Fruit fly (Drosophila melanogaster) whole organism, embryonic: Measurements from ENCODE around the gene CG8508.

ENCODE experiments used
- Abd-B ChIP-seq: fragments of 200-800 bp; sonication (Bioruptor generic); optimal IDR thresholded peaks from 2 replicates; lab custom pipeline; 2018; ENCODE audit warnings: missing biosample characterization, mild to moderate bottlenecking, missing genetic modification characterization, moderate library complexity
- Atf6 ChIP-seq: fragments of 200-800 bp; sonication (Bioruptor generic); IDR thresholded peaks from 2 replicates; pipeline ENCODE4 v1.3.6; 2022; ENCODE audit warnings: missing biosample characterization, missing genetic modification characterization
- CG12219 ChIP-seq: fragments of 200-800 bp; sonication (Bioruptor generic); optimal IDR thresholded peaks from 3 replicates; lab custom pipeline; 2018; ENCODE audit warnings: missing biosample characterization, mild to moderate bottlenecking, missing genetic modification characterization
- CG1233 ChIP-seq: fragments of 200-800 bp; sonication (Bioruptor generic); optimal IDR thresholded peaks from 4 replicates; lab custom pipeline; 2018; ENCODE audit warnings: missing biosample characterization, mild to moderate bottlenecking, missing genetic modification characterization
- CG1529 ChIP-seq: fragments of 200-800 bp; sonication (Bioruptor generic); optimal IDR thresholded peaks from 3 replicates; lab custom pipeline; 2018; ENCODE audit warnings: missing biosample characterization, missing genetic modification characterization
- CG1602 ChIP-seq: fragments of 200-800 bp; sonication (Bioruptor generic); optimal IDR thresholded peaks from 3 replicates; lab custom pipeline; 2016; ENCODE audit warnings: missing biosample characterization, missing genetic modification characterization
- CG17186 ChIP-seq: fragments of 200-800 bp; sonication (Bioruptor generic); optimal IDR thresholded peaks from 3 replicates; lab custom pipeline; 2017; ENCODE audit warnings: missing biosample characterization, missing genetic modification reagents, missing genetic modification characterization
- CG18599 ChIP-seq: fragments of 200-800 bp; sonication (Bioruptor generic); optimal IDR thresholded peaks from 3 replicates; lab custom pipeline; 2017; ENCODE audit warnings: missing biosample characterization, missing genetic modification characterization, mild to moderate bottlenecking, moderate library complexity, missing genetic modification reagents
- CG2712 ChIP-seq: fragments of 200-800 bp; optimal IDR thresholded peaks from 3 replicates; lab custom pipeline; 2019; ENCODE audit warnings: missing biosample characterization, mild to moderate bottlenecking, missing genetic modification characterization, moderate library complexity
- CG32532 ChIP-seq: fragments of 200-800 bp; sonication (Bioruptor generic); IDR thresholded peaks from 2 replicates; pipeline ENCODE4 v1.3.6; 2022; ENCODE audit warnings: missing biosample characterization, missing genetic modification characterization
- CG3847 ChIP-seq: fragments of 200-800 bp; sonication (Bioruptor generic); IDR thresholded peaks from 2 replicates; pipeline ENCODE4 v1.3.6; 2022; ENCODE audit warnings: missing biosample characterization, missing genetic modification characterization
- CG4424 ChIP-seq: fragments of 200-800 bp; sonication (Bioruptor generic); optimal IDR thresholded peaks from 3 replicates; lab custom pipeline; 2016; ENCODE audit warnings: missing biosample characterization, missing genetic modification characterization
- CG4707 ChIP-seq: fragments of 200-800 bp; sonication (Bioruptor generic); optimal IDR thresholded peaks from 2 replicates; lab custom pipeline; 2018; ENCODE audit warnings: missing biosample characterization, mild to moderate bottlenecking, missing genetic modification characterization, moderate library complexity
- CG6854 ChIP-seq: fragments of 200-800 bp; sonication (Bioruptor generic); optimal IDR thresholded peaks from 3 replicates; lab custom pipeline; 2017; ENCODE audit warnings: missing biosample characterization, mild to moderate bottlenecking, missing genetic modification characterization
- CG7839 ChIP-seq: fragments of 200-800 bp; sonication (Bioruptor generic); optimal IDR thresholded peaks from 3 replicates; lab custom pipeline; 2018; ENCODE audit warnings: missing biosample characterization, mild to moderate bottlenecking, missing genetic modification characterization, moderate library complexity
- CG8089 ChIP-seq: fragments of 200-800 bp; sonication (Bioruptor generic); optimal IDR thresholded peaks from 3 replicates; lab custom pipeline; 2016; ENCODE audit warnings: missing biosample characterization, missing genetic modification characterization
- Dad ChIP-seq: fragments of 200-800 bp; sonication (Bioruptor generic); optimal IDR thresholded peaks from 3 replicates; lab custom pipeline; 2016; ENCODE audit warnings: missing biosample characterization, missing genetic modification characterization
- ERR ChIP-seq: fragments of 200-800 bp; sonication (Bioruptor generic); optimal IDR thresholded peaks from 2 replicates; lab custom pipeline; 2016; ENCODE audit warnings: missing biosample characterization, missing genetic modification characterization
- H2.0 ChIP-seq: fragments of 200-800 bp; sonication (Bioruptor generic); IDR thresholded peaks from 2 replicates; pipeline ENCODE4 v1.3.6; 2022; ENCODE audit warnings: missing biosample characterization, missing genetic modification characterization
- HLH4C ChIP-seq: fragments of 200-800 bp; sonication (Bioruptor generic); IDR thresholded peaks from 3 replicates; pipeline ENCODE4 v1.3.6; 2022; ENCODE audit warnings: missing biosample characterization, missing genetic modification characterization; ENCODE audit not compliant: partially characterized antibody
- Hmx ChIP-seq: fragments of 200-800 bp; sonication (Bioruptor generic); optimal IDR thresholded peaks from 2 replicates; lab custom pipeline; 2016; ENCODE audit warnings: missing biosample characterization, missing genetic modification characterization
- Hr78 ChIP-seq, 2 experiments: fragments of 200-800 bp in 1 of 2; fragments of >200 bp in 1 of 2; sonication (Bioruptor generic) in 1 of 2; optimal IDR thresholded peaks; 2 replicates each; lab custom pipeline; 2017 to 2019; ENCODE audit warnings: missing biosample characterization in 2 of 2, missing genetic modification characterization in 2 of 2, mild to moderate bottlenecking in 1 of 2, moderate library complexity in 1 of 2
- Jarid2 ChIP-seq: fragments of 200-800 bp; sonication (Bioruptor generic); optimal IDR thresholded peaks from 3 replicates; lab custom pipeline; 2017; ENCODE audit warnings: mild to moderate bottlenecking, missing biosample characterization, missing genetic modification reagents, missing genetic modification characterization
- NFAT ChIP-seq: fragments of 200-800 bp; sonication (Bioruptor generic); IDR thresholded peaks from 2 replicates; pipeline ENCODE4 v1.3.6; 2022; ENCODE audit warnings: missing biosample characterization, missing genetic modification characterization
- Poxn ChIP-seq: fragments of 200-800 bp; sonication (Bioruptor generic); IDR thresholded peaks from 2 replicates; pipeline ENCODE4 v1.3.6; 2022; ENCODE audit warnings: missing biosample characterization, missing genetic modification characterization
- Ravus ChIP-seq: fragments of 200-800 bp; sonication (Bioruptor generic); IDR thresholded peaks from 2 replicates; pipeline ENCODE4 v1.3.6; 2022; ENCODE audit warnings: missing biosample characterization, missing genetic modification characterization
- ase ChIP-seq: fragments of 200-800 bp; sonication (Bioruptor generic); IDR thresholded peaks from 3 replicates; pipeline ENCODE4 v1.3.6; 2022; ENCODE audit warnings: missing biosample characterization, missing genetic modification characterization
- bigmax ChIP-seq: fragments of 200-800 bp; sonication (Bioruptor generic); optimal IDR thresholded peaks from 2 replicates; lab custom pipeline; 2018; ENCODE audit warnings: missing biosample characterization, mild to moderate bottlenecking, missing genetic modification characterization
- br ChIP-seq: fragments of >200 bp; optimal IDR thresholded peaks from 2 replicates; lab custom pipeline; 2017
- cad ChIP-seq: fragments of >200 bp; optimal IDR thresholded peaks from 2 replicates; lab custom pipeline; 2017; ENCODE audit warnings: missing biosample characterization, missing genetic modification characterization
- chif ChIP-seq, 2 experiments: fragments of 200-800 bp; sonication (Bioruptor generic); optimal IDR thresholded peaks; 3 replicates each; lab custom pipeline; 2016; ENCODE audit warnings: missing biosample characterization in 2 of 2, missing genetic modification characterization in 2 of 2
- dpn ChIP-seq, 2 experiments: fragments of 200-800 bp; sonication (Bioruptor generic); optimal IDR thresholded peaks; 3 replicates each; lab custom pipeline; 2016; ENCODE audit warnings: missing biosample characterization in 2 of 2, missing genetic modification characterization in 2 of 2
- gem ChIP-seq: fragments of 200-800 bp; sonication (Bioruptor generic); optimal IDR thresholded peaks from 2 replicates; lab custom pipeline; 2019; ENCODE audit warnings: missing biosample characterization, mild to moderate bottlenecking, missing genetic modification characterization, moderate library complexity
- ham ChIP-seq: fragments of 200-800 bp; sonication (Bioruptor generic); IDR thresholded peaks from 2 replicates; pipeline ENCODE4 v1.3.6; 2022; ENCODE audit warnings: missing biosample characterization, missing genetic modification characterization
- ind ChIP-seq: fragments of 200-800 bp; sonication (Bioruptor generic); optimal IDR thresholded peaks from 3 replicates; lab custom pipeline; 2016; ENCODE audit warnings: missing biosample characterization, missing genetic modification characterization
- inv ChIP-seq: fragments of 200-800 bp; sonication (Bioruptor generic); IDR thresholded peaks from 2 replicates; pipeline ENCODE4 v1.3.6; 2022; ENCODE audit warnings: missing biosample characterization, missing genetic modification characterization; ENCODE audit not compliant: partially characterized antibody
- lbe ChIP-seq: fragments of 200-800 bp; sonication (Bioruptor generic); optimal IDR thresholded peaks from 2 replicates; lab custom pipeline; 2016; ENCODE audit warnings: missing biosample characterization, mild to moderate bottlenecking, missing genetic modification characterization
- lmd ChIP-seq: fragments of 200-800 bp; sonication (Bioruptor generic); IDR thresholded peaks from 2 replicates; pipeline ENCODE4 v1.3.6; 2022; ENCODE audit warnings: missing biosample characterization, missing genetic modification characterization
- peb ChIP-seq: fragments of 200-800 bp; sonication (Bioruptor generic); IDR thresholded peaks from 2 replicates; pipeline ENCODE4 v1.3.6; 2022; ENCODE audit warnings: missing biosample characterization, missing genetic modification characterization
- psq ChIP-seq: fragments of 200-800 bp; sonication (Bioruptor generic); optimal IDR thresholded peaks from 2 replicates; lab custom pipeline; 2017; ENCODE audit warnings: missing biosample characterization, missing genetic modification characterization
- sna ChIP-seq: fragments of 200-800 bp; sonication (Bioruptor generic); IDR thresholded peaks from 2 replicates; pipeline ENCODE4 v1.3.6; 2022; ENCODE audit warnings: missing biosample characterization, missing genetic modification characterization; ENCODE audit not compliant: partially characterized antibody
- vfl ChIP-seq: fragments of 200-800 bp; sonication (Bioruptor generic); optimal IDR thresholded peaks from 2 replicates; lab custom pipeline; 2016; ENCODE audit warnings: missing biosample characterization, missing genetic modification characterization
- wor ChIP-seq: fragments of 200-800 bp; sonication (Bioruptor generic); IDR thresholded peaks from 2 replicates; pipeline ENCODE4 v1.3.6; 2022; ENCODE audit warnings: missing biosample characterization, missing genetic modification characterization

The CG8508 gene

DNA sequence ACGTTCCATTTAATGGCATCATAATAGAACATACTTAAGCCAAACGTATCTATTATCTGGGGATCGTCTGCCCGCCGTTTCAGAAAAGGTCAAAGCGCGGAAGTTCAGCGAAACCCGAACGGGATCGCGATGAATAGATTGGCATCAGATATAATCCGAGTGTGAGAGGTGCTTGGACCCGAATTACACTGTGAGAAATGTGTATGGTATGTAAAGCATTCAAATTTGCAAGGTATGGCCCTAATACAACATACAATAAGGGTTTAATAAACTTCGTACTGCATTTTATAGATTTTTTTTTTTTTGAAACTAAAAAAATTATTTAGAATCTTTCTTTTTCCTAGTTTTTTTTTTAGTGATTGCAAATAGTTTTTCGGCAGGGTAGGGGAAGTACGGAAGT, 32.4 kb upstream of the CG8508 start (continued):
- TF ChIP-seq lbe (GFP tag; lab: Kevin White, UChicago): no peak
- peak; percentile 51 for TF ChIP-seq gem (tag; lab: Kevin White, UChicago)
- TF ChIP-seq ase (GFP tag; lab: Robert Waterston, UW): no peak
- TF ChIP-seq CG7839 (tag; lab: Kevin White, UChicago): peak; percentile 33
- TF ChIP-seq Atf6 (GFP tag; lab: Robert Waterston, UW): no peak
- TF ChIP-seq CG32532: peak; percentile 69
- no peak for TF ChIP-seq bigmax (GFP tag; lab: Kevin White, UChicago)
- peak; percentile 38; the same call in 1 of the 2 replicates for TF ChIP-seq CG3847
- TF ChIP-seq HLH4C (GFP tag; lab: Robert Waterston, UW): no peak
- TF ChIP-seq Jarid2 (GFP tag; lab: Kevin White, UChicago): no peak
- TF ChIP-seq H2.0 (GFP tag; lab: Robert Waterston, UW): no peak
- no peak for TF ChIP-seq CG12219 (GFP tag; lab: Kevin White, UChicago)
- TF ChIP-seq CG6854 (GFP tag; lab: Kevin White, UChicago): no peak
- no peak for TF ChIP-seq Hr78 (GFP tag; optimal IDR thresholded peaks at IDR 0.05; lab: Kevin White, UChicago)
- TF ChIP-seq lmd (GFP tag; lab: Robert Waterston, UW): peak; percentile 34; the same call in 1 of the 2 replicates
- peak; percentile 6 for TF ChIP-seq CG2712
- TF ChIP-seq ERR (GFP tag; lab: Kevin White, UChicago): no peak
- TF ChIP-seq vfl (GFP tag; lab: Kevin White, UChicago): no peak
- TF ChIP-seq CG17186 (GFP tag; lab: Kevin White, UChicago): no peak
- no peak for TF ChIP-seq Hmx (GFP tag; lab: Kevin White, UChicago)
- TF ChIP-seq Abd-B (GFP tag; lab: Kevin White, UChicago): no peak
- TF ChIP-seq CG4424 (GFP tag; lab: Kevin White, UChicago): no peak
- TF ChIP-seq br (lab: Kevin White, UChicago): no peak
- TF ChIP-seq ham (GFP tag; lab: Robert Waterston, UW): no peak
- no peak for TF ChIP-seq Poxn
- no peak for TF ChIP-seq Dad
- no peak for TF ChIP-seq inv (GFP tag; lab: Robert Waterston, UW)
- no peak for TF ChIP-seq Ravus (GFP tag; lab: Robert Waterston, UW)
- TF ChIP-seq psq: no peak
- TF ChIP-seq CG18599 (GFP tag; lab: Kevin White, UChicago): peak; percentile 21
- TF ChIP-seq wor (GFP tag; lab: Robert Waterston, UW): no peak
- TF ChIP-seq CG1529 (GFP tag; lab: Kevin White, UChicago): no peak
- TF ChIP-seq CG4707: no peak
- no peak for TF ChIP-seq chif (GFP tag; optimal IDR thresholded peaks at IDR 0.05; lab: Kevin White, UChicago)
- TF ChIP-seq peb: no peak
- no peak for TF ChIP-seq CG1233 (GFP tag; lab: Kevin White, UChicago)
- TF ChIP-seq CG1602 (GFP tag; lab: Kevin White, UChicago): no peak
- TF ChIP-seq ind: peak; percentile 7
- TF ChIP-seq cad (GFP tag; lab: Kevin White, UChicago): no peak
- no peak for TF ChIP-seq CG8089 (GFP tag; lab: Kevin White, UChicago)
- no peak for TF ChIP-seq dpn (GFP tag; optimal IDR thresholded peaks at IDR 0.05; lab: Kevin White, UChicago)
- no peak for TF ChIP-seq sna (GFP tag; lab: Robert Waterston, UW)
- peak; percentile 58; the same call in 1 of the 2 replicates for TF ChIP-seq NFAT (GFP tag; lab: Robert Waterston, UW)
